Fruit fly (Drosophila melanogaster): ENCODE results near the gene Pi4KIIalpha.

The Pi4KIIalpha gene

dm6 chr3R:5518627-5519026, 44.8 kb downstream of the Pi4KIIalpha start:
- TF ChIP-seq Myc (optimal IDR thresholded peaks at IDR 0.05) (no peak), psq (optimal IDR thresholded peaks at IDR 0.05) (no peak), ttk (optimal IDR thresholded peaks at IDR 0.05) (no peak), Sin3A (optimal IDR thresholded peaks at IDR 0.05) (no peak), h (optimal IDR thresholded peaks at IDR 0.05) (no peak), insv (optimal IDR thresholded peaks at IDR 0.05) (no peak)

DNA sequence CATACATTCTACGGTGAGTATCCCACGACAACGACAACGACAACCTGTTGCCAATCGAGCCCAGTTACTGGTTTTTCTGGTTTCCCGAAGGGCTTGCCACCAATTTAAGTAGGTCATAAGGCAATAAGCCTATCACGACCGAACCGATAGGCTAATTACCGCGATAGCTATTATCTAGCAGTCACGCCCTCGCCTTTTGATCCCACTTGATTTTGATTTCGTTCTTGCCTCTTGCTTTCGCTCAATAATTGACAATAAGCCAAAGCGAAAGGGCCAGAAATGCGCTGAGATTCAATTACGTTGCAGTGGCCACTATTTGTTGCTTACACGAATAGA, 45.6 kb downstream of the Pi4KIIalpha start:
- TF ChIP-seq psq (optimal IDR thresholded peaks at IDR 0.05) (no peak), insv (optimal IDR thresholded peaks at IDR 0.05) (no peak), ttk (optimal IDR thresholded peaks at IDR 0.05) (no peak), h (optimal IDR thresholded peaks at IDR 0.05) (no peak), Sin3A (optimal IDR thresholded peaks at IDR 0.05) (no peak), Myc (optimal IDR thresholded peaks at IDR 0.05) (no peak)

DNA sequence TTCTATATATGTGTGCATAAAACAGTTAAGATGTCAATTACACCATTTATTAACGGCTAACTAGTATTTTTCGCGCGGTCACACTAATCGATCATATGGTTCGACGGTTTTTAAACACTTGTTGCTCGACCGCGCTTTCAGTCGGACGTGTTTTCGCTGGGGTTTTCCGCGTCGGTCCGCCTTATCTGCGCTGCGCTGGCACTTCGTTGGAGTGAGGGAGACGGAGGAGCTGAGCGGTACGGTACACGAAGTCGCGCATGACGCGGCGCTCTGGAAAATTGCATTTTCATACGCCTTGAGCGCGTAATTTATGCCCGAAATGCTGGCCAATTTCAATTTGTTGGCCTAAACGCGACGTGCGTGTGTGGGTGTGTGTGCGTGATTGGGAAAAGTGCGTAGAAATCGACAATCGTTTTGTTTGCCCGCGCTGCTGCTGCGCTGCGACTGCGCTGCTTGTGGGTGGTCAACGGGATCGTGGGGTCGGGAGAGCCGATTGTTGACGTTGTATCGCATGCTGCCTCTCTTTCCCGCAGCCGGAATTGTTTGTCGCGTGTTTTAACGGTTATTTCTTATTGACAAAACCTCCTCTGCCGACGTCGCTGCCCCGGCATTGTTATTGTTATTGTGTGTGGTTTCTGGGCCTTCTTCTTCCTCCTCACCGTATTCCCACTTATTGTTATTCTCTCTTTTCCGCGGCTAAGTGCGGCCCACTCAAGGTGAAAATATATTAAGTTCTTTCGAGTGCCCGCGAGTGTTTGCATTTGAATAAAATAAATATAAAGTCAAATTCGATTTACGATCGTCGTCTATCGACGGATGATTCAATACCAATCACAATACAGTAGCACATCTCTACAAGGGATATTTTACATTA, 46.2 kb downstream of the Pi4KIIalpha start, which contains the start of gene Itpr:
TSS of gene Itpr (plus strand) at position 116 of the 874 bp plus-strand sequence.
- TF ChIP-seq insv (optimal IDR thresholded peaks at IDR 0.05) (no peak), Sin3A (optimal IDR thresholded peaks at IDR 0.05) (no peak), ttk (optimal IDR thresholded peaks at IDR 0.05) (no peak), psq (optimal IDR thresholded peaks at IDR 0.05) (no peak), Myc (optimal IDR thresholded peaks at IDR 0.05) (no peak), h (optimal IDR thresholded peaks at IDR 0.05) (no peak)

- TF ChIP-seq Sin3A (optimal IDR thresholded peaks at IDR 0.05) (no peak), psq (optimal IDR thresholded peaks at IDR 0.05) (no peak), ttk (optimal IDR thresholded peaks at IDR 0.05) (no peak), Myc (optimal IDR thresholded peaks at IDR 0.05) (no peak), h (optimal IDR thresholded peaks at IDR 0.05) (no peak), insv (optimal IDR thresholded peaks at IDR 0.05) (no peak)
Observed at dm6 chr3R:5516582-5517001, 46.9 kb downstream of the Pi4KIIalpha start.

- TF ChIP-seq ttk (optimal IDR thresholded peaks at IDR 0.05) (no peak), psq (optimal IDR thresholded peaks at IDR 0.05) (no peak), Sin3A (optimal IDR thresholded peaks at IDR 0.05) (no peak)
Observed at dm6 chr3R:5514759-5515158, 48.7 kb downstream of the Pi4KIIalpha start.
